Worm (Caenorhabditis elegans) whole organism, early embryonic: ENCODE measurements around the gene C02D5.2.

Experiments used
- B0310.2 ChIP-seq: sonication (generic microtip); optimal IDR thresholded peaks from 2 replicates; lab custom pipeline; 2016; ENCODE audit warnings: mild to moderate bottlenecking, missing genetic modification characterization, missing compliant biosample characterization
- F13C5.2 ChIP-seq: sonication (generic microtip); optimal IDR thresholded peaks from 2 replicates; lab custom pipeline; 2017; ENCODE audit warnings: mild to moderate bottlenecking, missing genetic modification characterization, inconsistent platforms, missing compliant biosample characterization
- aly-1 ChIP-seq: sonication (generic microtip); optimal IDR thresholded peaks from 2 replicates; lab custom pipeline; 2016; ENCODE audit warnings: missing genetic modification characterization, missing compliant biosample characterization
- ama-1 ChIP-seq: fragments of 150-350 bp; optimal IDR thresholded peaks from 2 replicates; lab custom pipeline; 2014
- ceh-13 ChIP-seq: fragments of 200-800 bp; sonication (Bioruptor generic); optimal IDR thresholded peaks from 2 replicates; lab custom pipeline; 2018; ENCODE audit warnings: mild to moderate bottlenecking, missing genetic modification characterization, missing compliant biosample characterization
- ceh-36 ChIP-seq: sonication (generic microtip); optimal IDR thresholded peaks from 2 replicates; lab custom pipeline; 2016; ENCODE audit warnings: missing genetic modification characterization, inconsistent platforms, missing compliant biosample characterization
- ets-7 ChIP-seq: sonication (generic microtip); optimal IDR thresholded peaks from 2 replicates; lab custom pipeline; 2016; ENCODE audit warnings: missing genotype, missing genetic modification characterization, missing compliant biosample characterization
- flt-1 ChIP-seq: fragments of 200-800 bp; sonication (Bioruptor generic); IDR thresholded peaks from 2 replicates; pipeline ENCODE4 v1.3.6; 2022; ENCODE audit warnings: missing genetic modification characterization, missing compliant biosample characterization
- hmbx-1 ChIP-seq: sonication (generic microtip); optimal IDR thresholded peaks from 2 replicates; lab custom pipeline; 2016; ENCODE audit warnings: mild to moderate bottlenecking, missing genetic modification characterization, missing compliant biosample characterization
- hmg-4 ChIP-seq: fragments of 200-800 bp; sonication (Bioruptor generic); optimal IDR thresholded peaks from 2 replicates; lab custom pipeline; 2018; ENCODE audit warnings: mild to moderate bottlenecking, missing genetic modification characterization, missing compliant biosample characterization
- hnd-1 ChIP-seq: sonication (generic microtip); optimal IDR thresholded peaks from 2 replicates; lab custom pipeline; 2016; ENCODE audit warnings: missing genetic modification characterization, missing compliant biosample characterization
- pes-1 ChIP-seq: fragments of 200-800 bp; sonication (Bioruptor generic); IDR thresholded peaks from 2 replicates; pipeline ENCODE4 v1.3.6; 2022; ENCODE audit warnings: missing genetic modification reagents, missing genetic modification characterization, missing compliant biosample characterization
- scrt-1 ChIP-seq: fragments of 200-800 bp; sonication (Bioruptor generic); IDR thresholded peaks from 2 replicates; pipeline ENCODE4 v1.3.6; 2022; ENCODE audit warnings: missing genetic modification characterization, missing compliant biosample characterization
- sea-1 ChIP-seq: fragments of 200-800 bp; sonication (Bioruptor generic); conservative IDR thresholded peaks from 2 replicates; pipeline ENCODE4 v1.3.6; 2022; ENCODE audit warnings: missing genetic modification characterization, missing compliant biosample characterization
- tbx-11 ChIP-seq: fragments of 200-800 bp; sonication (Bioruptor generic); IDR thresholded peaks from 2 replicates; pipeline ENCODE4 v1.3.6; 2022; ENCODE audit warnings: missing genetic modification characterization, missing compliant biosample characterization
- tbx-37 ChIP-seq: fragments of 200-800 bp; sonication (Bioruptor generic); conservative IDR thresholded peaks from 2 replicates; pipeline ENCODE4 v1.3.6; 2022; ENCODE audit warnings: missing genetic modification reagents, missing genetic modification characterization, missing compliant biosample characterization
- tra-4 ChIP-seq: sonication (generic microtip); optimal IDR thresholded peaks from 2 replicates; lab custom pipeline; 2017; ENCODE audit warnings: missing genetic modification characterization, missing compliant biosample characterization

The C02D5.2 gene

ce11 chrIII:8577534-8577933, 20.4 kb downstream of the C02D5.2 start:
- TF ChIP-seq flt-1 (GFP tag; lab: Robert Waterston, UW): no peak
- TF ChIP-seq F13C5.2 (tag; lab: Kevin White, UChicago): no peak
- no peak for TF ChIP-seq aly-1 (tag; lab: Kevin White, UChicago)
- TF ChIP-seq tra-4: no peak
- TF ChIP-seq tbx-11 (GFP tag; lab: Robert Waterston, UW): no peak
- TF ChIP-seq ceh-36: no peak
- no peak for TF ChIP-seq ama-1 (lab: Kevin White, UChicago)
- TF ChIP-seq ets-7: no peak
- TF ChIP-seq tbx-37 (GFP tag; lab: Robert Waterston, UW): no peak
- TF ChIP-seq B0310.2 (tag; lab: Kevin White, UChicago): no peak
- TF ChIP-seq hmbx-1 (tag; lab: Kevin White, UChicago): no peak
- no peak for TF ChIP-seq ceh-13
- TF ChIP-seq scrt-1 (GFP tag; lab: Robert Waterston, UW): no peak
- no peak for TF ChIP-seq hmg-4
- TF ChIP-seq sea-1 (GFP tag; lab: Robert Waterston, UW): no peak

ce11 chrIII:8578381-8578780, 21.2 kb downstream of the C02D5.2 start:
- TF ChIP-seq tbx-11 (GFP tag; lab: Robert Waterston, UW) (no peak), ceh-13 (no peak), ets-7 (no peak), pes-1 (GFP tag; lab: Robert Waterston, UW) (no peak), aly-1 (tag; lab: Kevin White, UChicago) (no peak), F13C5.2 (tag; lab: Kevin White, UChicago) (no peak)

DNA sequence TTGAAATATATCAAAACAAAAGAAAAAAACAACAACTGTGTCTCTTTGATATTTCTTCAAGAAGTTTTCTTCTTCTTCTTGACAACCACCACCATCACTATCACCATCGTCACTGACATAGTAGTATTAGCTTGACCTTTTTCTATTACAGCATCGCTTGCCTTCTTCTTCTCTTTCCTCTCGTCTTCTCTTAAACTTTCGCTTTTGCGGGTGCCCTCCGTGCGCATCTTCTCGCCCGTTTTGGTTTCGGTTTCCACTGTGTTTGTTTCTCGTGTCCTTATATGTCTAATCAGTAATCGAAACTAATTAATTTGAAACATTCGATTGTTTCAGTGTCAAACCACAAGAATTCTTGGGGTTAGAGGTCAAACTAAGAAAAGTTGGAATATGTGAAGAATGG, 22.2 kb downstream of the C02D5.2 start:
- TF ChIP-seq sea-1 (GFP tag; lab: Robert Waterston, UW) (no peak), tra-4 (no peak), pes-1 (GFP tag; lab: Robert Waterston, UW) (no peak), ama-1 (lab: Kevin White, UChicago) (no peak), ceh-13 (no peak), hnd-1 (tag; lab: Kevin White, UChicago) (no peak), scrt-1 (GFP tag; lab: Robert Waterston, UW) (no peak), B0310.2 (tag; lab: Kevin White, UChicago) (no peak), hmg-4 (no peak), aly-1 (tag; lab: Kevin White, UChicago) (no peak), hmbx-1 (tag; lab: Kevin White, UChicago) (no peak), ets-7 (no peak), F13C5.2 (tag; lab: Kevin White, UChicago) (no peak), ceh-36 (no peak), flt-1 (GFP tag; lab: Robert Waterston, UW) (no peak), tbx-37 (GFP tag; lab: Robert Waterston, UW) (no peak), tbx-11 (GFP tag; lab: Robert Waterston, UW) (no peak)

DNA sequence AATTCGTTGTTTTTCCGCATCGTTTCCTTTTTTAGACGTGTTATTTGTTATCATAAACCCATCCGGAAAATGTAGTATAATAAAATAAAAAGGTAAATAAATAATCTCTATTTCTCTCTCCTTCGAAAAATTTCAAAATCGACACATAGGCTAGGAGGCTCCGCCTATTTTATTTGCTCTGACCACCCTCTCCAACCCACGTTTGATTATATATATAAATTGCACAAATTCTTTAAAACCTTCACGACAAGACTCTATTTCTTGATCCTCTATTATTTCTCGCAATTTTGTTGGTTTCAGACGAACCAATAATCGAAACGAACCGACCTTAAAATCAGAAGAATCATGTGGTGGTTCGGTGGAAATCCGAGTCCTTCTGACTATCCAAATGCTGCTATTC, 23.7 kb downstream of the C02D5.2 start, which contains the start of gene doxa-1:
TSS of gene doxa-1 (plus strand) at position 301 of the 400 bp plus-strand sequence.
- no peak for TF ChIP-seq tbx-37 (GFP tag; lab: Robert Waterston, UW)
- TF ChIP-seq hnd-1 (tag; lab: Kevin White, UChicago): no peak
- no peak for TF ChIP-seq sea-1 (GFP tag; lab: Robert Waterston, UW)
- no peak for TF ChIP-seq ceh-36
- TF ChIP-seq B0310.2 (tag; lab: Kevin White, UChicago): no peak
- no peak for TF ChIP-seq tbx-11 (GFP tag; lab: Robert Waterston, UW)
- TF ChIP-seq ama-1 (lab: Kevin White, UChicago): no peak
- no peak for TF ChIP-seq F13C5.2 (tag; lab: Kevin White, UChicago)
- TF ChIP-seq ets-7: no peak
- TF ChIP-seq hmg-4: no peak
- no peak for TF ChIP-seq flt-1 (GFP tag; lab: Robert Waterston, UW)
- no peak for TF ChIP-seq pes-1 (GFP tag; lab: Robert Waterston, UW)
- no peak for TF ChIP-seq aly-1 (tag; lab: Kevin White, UChicago)
- no peak for TF ChIP-seq hmbx-1 (tag; lab: Kevin White, UChicago)
- TF ChIP-seq tra-4: no peak
- TF ChIP-seq scrt-1 (GFP tag; lab: Robert Waterston, UW): no peak
- TF ChIP-seq ceh-13: no peak

DNA sequence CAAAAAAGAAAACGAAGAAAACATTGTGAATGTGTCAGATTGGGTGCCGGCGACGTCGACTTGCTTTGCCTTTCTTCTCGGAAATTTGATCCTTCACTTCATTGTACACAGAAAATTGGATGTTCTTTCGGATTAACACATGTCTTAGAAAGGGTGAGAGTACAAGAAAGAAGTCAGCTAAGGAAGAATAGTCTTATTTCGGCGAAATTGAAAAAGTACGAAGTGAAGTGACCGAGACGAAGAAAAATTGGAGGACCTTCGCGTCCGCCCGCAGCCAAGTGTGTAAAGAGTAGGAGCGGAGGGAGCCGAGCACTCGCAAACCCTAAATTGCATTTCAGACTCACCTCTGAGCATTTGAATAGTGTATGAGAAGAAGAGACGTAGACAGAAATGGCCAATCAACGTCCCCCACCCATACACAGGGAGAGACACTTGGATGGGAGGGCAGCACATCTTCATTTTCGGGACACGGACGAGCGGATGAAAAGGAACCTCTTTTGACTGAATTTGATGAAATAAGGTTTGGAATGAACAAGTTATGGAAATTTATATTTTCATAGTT, 31.5 kb downstream of the C02D5.2 start, which contains the start of gene glr-1:
TSS of gene glr-1 (minus strand) at position 51 of the 562 bp plus-strand sequence.
- TF ChIP-seq tbx-11 (GFP tag; lab: Robert Waterston, UW) (no peak), hnd-1 (tag; lab: Kevin White, UChicago) (no peak), B0310.2 (tag; lab: Kevin White, UChicago) (no peak), hmg-4 (no peak), tbx-37 (GFP tag; lab: Robert Waterston, UW) (no peak), F13C5.2 (tag; lab: Kevin White, UChicago) (no peak)

DNA sequence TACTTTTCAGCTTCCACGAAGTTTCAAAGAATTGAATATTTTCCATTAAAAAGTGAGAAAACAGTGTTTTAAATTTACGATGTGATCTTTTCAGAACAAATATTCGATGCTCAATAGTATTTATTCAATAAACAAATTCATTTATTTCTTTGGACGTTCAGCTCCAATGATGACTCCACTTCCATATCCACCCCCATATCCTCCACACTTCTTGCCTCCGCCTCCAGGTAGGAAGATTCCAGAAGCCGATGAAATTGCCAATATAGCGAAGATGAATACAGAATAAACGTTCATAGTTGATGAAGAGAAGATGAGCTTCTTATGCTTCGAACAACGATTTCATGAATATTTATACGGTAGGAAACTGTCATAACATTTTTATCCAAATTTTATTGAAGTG, 32.1 kb downstream of the C02D5.2 start, which contains the start of gene fip-3:
TSS of gene fip-3 (minus strand) at position 294 of the 400 bp plus-strand sequence.
- TF ChIP-seq tbx-11 (GFP tag; lab: Robert Waterston, UW): no peak
- no peak for TF ChIP-seq tra-4

ce11 chrIII:8590882-8591281, 33.7 kb downstream of the C02D5.2 start, which contains the start of gene fipr-16:
TSS of gene fipr-16 (minus strand) at chrIII:8590982.
- TF ChIP-seq F13C5.2 (tag; lab: Kevin White, UChicago) (no peak), hmbx-1 (tag; lab: Kevin White, UChicago) (no peak), scrt-1 (GFP tag; lab: Robert Waterston, UW) (no peak), flt-1 (GFP tag; lab: Robert Waterston, UW) (no peak), ceh-13 (no peak), hnd-1 (tag; lab: Kevin White, UChicago) (no peak), ceh-36 (no peak), B0310.2 (tag; lab: Kevin White, UChicago) (no peak), tbx-37 (GFP tag; lab: Robert Waterston, UW) (no peak), tbx-11 (GFP tag; lab: Robert Waterston, UW) (no peak), pes-1 (GFP tag; lab: Robert Waterston, UW) (no peak), ama-1 (lab: Kevin White, UChicago) (no peak)
